Fruit fly (Drosophila melanogaster): Measurements from ENCODE around the gene Taf10.

The Taf10 gene

DNA sequence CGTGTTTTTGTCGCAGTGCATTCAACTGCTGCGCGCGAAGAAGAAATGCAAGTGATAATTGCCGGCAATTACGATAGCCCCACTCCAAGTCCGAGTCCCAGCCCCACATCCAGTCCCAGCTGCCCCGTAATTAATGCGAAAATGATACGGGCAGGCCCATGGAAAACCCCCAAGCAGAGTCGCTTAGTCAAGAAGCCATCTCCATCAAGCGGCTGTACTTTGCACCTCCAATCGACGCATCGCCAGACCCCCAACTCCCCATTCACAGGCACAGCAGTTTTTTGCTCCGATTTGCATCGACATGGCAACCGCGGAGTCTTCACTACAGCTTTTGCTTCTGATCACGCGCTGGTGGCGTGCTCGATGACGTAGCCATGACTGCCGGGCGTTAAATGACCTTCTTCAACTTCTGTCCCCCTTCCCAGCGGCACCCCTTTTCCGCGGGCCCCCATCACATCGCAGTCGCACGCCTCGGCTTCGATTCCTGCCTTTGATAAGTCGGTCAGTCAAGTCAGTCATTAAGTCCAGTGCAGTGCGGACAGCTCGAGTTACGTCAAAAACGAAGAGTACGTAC lies 38.6 kb downstream of the Taf10 start (continued):
- TF ChIP-seq topi (GFP tag; optimal IDR thresholded peaks at IDR 0.05), result no peak
- TF ChIP-seq fd85E (GFP tag; optimal IDR thresholded peaks at IDR 0.05), result no peak
- peak; percentile 61 for TF ChIP-seq CG16779 (tag; optimal IDR thresholded peaks at IDR 0.05)
- TF ChIP-seq CG3032 (tag; optimal IDR thresholded peaks at IDR 0.05), result no peak
- TF ChIP-seq CG10669 (GFP tag; optimal IDR thresholded peaks at IDR 0.05), result peak; percentile 43
- peak; percentile 3 for TF ChIP-seq dsx (GFP tag; optimal IDR thresholded peaks at IDR 0.05; ENCODE audit: poor library complexity, severe bottlenecking)
- peak; percentile 21 for TF ChIP-seq Sox14 (GFP tag; optimal IDR thresholded peaks at IDR 0.05)
- peak; percentile 72 for TF ChIP-seq net (GFP tag; optimal IDR thresholded peaks at IDR 0.05)
- peak; percentile 88 for TF ChIP-seq svp (GFP tag)
- peak; percentile 32 for TF ChIP-seq Ets96B (tag; optimal IDR thresholded peaks at IDR 0.05)

DNA sequence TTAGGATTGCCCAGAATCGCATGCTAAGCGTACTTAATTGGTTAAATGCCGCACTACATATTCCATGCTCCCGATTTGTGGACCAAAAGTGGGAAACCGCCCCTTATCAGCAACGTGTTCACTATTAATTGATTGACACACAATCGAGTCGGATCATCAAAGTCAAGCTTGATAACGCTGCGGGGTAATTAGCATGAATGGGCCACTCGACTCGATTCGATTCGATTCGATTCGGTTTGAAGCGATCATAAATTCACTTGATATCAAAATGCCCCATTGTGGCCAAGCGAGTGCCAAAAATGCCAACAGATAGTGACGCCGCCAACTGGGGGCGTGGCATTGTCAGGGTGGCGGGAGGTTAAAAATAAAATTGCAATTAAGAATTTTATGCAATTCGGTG lies 39.9 kb downstream of the Taf10 start:
- TF ChIP-seq CG1621 (tag; optimal IDR thresholded peaks at IDR 0.05), result no peak
- no peak for TF ChIP-seq Lpt (GFP tag; optimal IDR thresholded peaks at IDR 0.05)
- TF ChIP-seq Eip78C (GFP tag), result peak; percentile 17
- peak; percentile 87 for TF ChIP-seq svp (GFP tag)
- no peak for TF ChIP-seq Sox15 (GFP tag; optimal IDR thresholded peaks at IDR 0.05)

DNA sequence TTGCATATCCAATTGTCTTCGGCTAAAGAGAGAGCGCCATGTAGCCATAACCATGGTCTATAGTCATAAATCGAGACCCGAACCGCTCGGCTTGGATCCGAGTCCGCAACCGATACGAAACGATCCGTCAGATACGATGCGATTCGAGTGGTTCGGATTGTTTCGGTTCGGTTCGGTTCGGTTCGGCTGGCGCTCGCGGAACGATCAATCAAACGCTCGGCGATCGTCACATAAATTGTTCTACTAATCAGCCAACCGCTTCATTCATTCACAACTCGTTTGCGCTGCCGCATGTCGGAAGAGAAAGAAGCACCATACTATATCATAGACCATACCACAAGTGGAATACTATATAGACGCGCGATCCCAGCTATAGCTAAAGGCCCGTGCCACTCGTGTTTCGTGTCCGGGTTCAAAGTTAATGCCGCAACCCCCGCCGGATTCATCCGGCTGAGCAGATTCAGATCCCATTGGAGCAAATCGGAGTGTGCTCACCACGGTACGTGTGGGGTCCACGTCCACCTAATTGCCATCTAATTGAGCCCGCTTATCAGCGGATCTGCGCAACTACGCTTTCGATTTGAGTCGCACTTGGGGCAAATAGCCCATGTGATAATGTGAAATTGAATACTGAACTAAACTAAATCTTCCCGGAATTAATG lies 40.5 kb downstream of the Taf10 start:
- peak; percentile 5 for TF ChIP-seq CG9139 (GFP tag; optimal IDR thresholded peaks at IDR 0.05)
- TF ChIP-seq Sox15 (GFP tag; optimal IDR thresholded peaks at IDR 0.05), result no peak
- peak; percentile 11 for TF ChIP-seq CG16779 (tag; optimal IDR thresholded peaks at IDR 0.05)
- no peak for TF ChIP-seq dac (GFP tag; optimal IDR thresholded peaks at IDR 0.05)
- TF ChIP-seq CG8119 (GFP tag; IDR thresholded peaks at IDR 0.05), result 0 out of 3 replicates have a peak, but pooled peaks have one; percentile 32
- peak; percentile 3 for TF ChIP-seq Eip75B (GFP tag; optimal IDR thresholded peaks at IDR 0.05)
- TF ChIP-seq svp (GFP tag), result peak; percentile 89
- TF ChIP-seq vri (GFP tag; optimal IDR thresholded peaks at IDR 0.05), result peak; percentile 1
- TF ChIP-seq Eip78C (GFP tag), result peak; percentile 25
- TF ChIP-seq CG11902 (GFP tag; optimal IDR thresholded peaks at IDR 0.05), result no peak
- peak; percentile 27 for TF ChIP-seq CG6808 (GFP tag; optimal IDR thresholded peaks at IDR 0.05)
- TF ChIP-seq ss (GFP tag; optimal IDR thresholded peaks at IDR 0.05), result peak in 1 of 2 experiments; percentile 47
- TF ChIP-seq eg (GFP tag; IDR thresholded peaks at IDR 0.05), result peak; percentile 28; the same call in 1 of the 3 replicates

DNA sequence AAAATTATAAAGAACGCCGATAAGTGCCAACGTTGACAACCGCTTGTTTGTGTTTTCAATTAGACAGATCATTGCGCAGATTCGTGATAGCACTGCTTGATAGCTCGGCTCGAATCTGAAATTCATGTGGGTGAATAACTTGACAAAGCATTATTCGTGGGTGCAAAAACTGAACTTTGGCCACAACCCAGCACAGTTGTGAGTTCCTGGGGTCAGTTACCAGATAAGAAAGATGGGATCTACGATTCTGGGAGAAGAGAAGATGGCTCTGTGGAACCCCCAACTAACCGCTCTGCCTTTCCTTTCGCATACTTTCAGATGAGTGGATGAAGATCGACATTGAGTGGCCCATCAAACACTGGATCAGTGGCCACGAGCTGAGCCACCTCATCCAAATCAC lies 43.1 kb downstream of the Taf10 start:
- peak; percentile 96 for TF ChIP-seq svp (GFP tag)
- TF ChIP-seq CG6792 (GFP tag; optimal IDR thresholded peaks at IDR 0.05), result no peak

DNA sequence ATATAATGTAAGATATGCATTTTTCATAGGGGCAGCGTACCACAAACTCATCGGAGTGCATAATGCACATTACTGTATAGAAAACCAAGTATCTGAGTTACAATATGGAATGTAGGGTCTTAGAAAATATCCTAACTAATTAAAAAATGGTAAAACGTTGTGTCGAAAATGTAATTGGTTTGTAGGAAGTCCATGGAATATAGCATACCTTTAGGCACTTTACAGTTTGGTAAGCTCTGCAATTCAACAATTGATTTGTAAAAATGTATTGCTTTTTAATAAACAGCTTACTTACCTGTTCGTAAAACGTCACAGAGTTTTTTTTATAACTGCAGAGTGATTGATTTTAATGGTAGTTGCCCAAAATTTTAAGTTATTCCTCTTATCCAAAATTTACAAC lies 44.4 kb downstream of the Taf10 start, which contains the start of gene CG2964:
Gene CG2964, plus strand, starts transcription at position 301 of the 400 bp plus-strand sequence.
- TF ChIP-seq CG32006 (GFP tag; optimal IDR thresholded peaks at IDR 0.05), result no peak
- no peak for TF ChIP-seq fd85E (GFP tag; optimal IDR thresholded peaks at IDR 0.05)

DNA sequence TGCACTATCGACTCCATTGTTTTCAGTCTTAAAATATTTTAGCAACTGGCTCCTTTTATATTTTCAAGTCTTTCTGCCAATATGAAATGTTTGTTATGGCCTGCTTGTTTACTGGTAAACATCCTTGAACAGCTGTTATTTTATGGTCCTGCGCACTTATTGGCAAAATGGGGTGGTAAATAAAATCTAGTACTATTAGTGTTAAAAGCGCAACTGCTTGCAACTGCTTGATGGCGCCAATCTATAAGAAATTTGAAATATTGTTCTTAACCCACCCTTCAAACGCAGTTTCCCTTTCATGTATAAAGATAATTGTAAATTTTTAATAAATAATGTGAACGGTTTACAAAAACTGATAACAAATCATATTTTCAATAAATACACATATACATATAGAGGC lies 48.0 kb downstream of the Taf10 start, which contains the start of gene G6P:
Gene G6P, minus strand, starts transcription at position 88 of the 400 bp plus-strand sequence.
- TF ChIP-seq CG8632 (GFP tag; optimal IDR thresholded peaks at IDR 0.05) (no peak), CG31627 (GFP tag; optimal IDR thresholded peaks at IDR 0.05) (no peak), net (GFP tag; optimal IDR thresholded peaks at IDR 0.05) (no peak), CG10669 (GFP tag; optimal IDR thresholded peaks at IDR 0.05) (no peak), Eip78C (GFP tag) (no peak), salr (GFP tag; optimal IDR thresholded peaks at IDR 0.05) (no peak), CG16779 (tag; optimal IDR thresholded peaks at IDR 0.05) (no peak), Hr4 (GFP tag; optimal IDR thresholded peaks at IDR 0.05) (no peak), CG6808 (GFP tag; optimal IDR thresholded peaks at IDR 0.05) (no peak), fkh (GFP tag; optimal IDR thresholded peaks at IDR 0.05) (no peak)
